Fruit fly (Drosophila melanogaster): Measurements from ENCODE around the gene wcy.

DNA sequence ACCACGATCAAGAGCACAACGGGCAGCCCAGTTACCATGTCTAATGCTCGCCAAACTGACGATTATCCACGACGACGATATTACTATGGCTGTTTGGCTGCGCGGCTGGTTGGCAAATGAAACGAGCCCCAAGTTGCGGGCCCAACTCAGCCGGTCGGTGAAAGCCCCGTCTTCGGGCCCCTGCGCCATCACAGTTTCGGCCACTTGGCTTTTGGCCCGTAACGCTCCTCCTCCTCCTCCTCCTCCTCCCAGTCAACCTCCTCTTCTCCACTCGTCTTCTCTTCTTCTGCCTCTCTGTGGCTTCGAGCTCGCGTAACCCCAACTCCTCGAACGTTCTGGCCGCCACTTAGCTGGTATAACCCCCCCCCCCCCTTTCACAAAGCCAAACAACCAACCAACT, 9.9 kb upstream of the wcy start, which contains the start of gene CG8945:
- TF ChIP-seq CTCF (optimal IDR thresholded peaks at IDR 0.05) (no peak), CG8478 (optimal IDR thresholded peaks at IDR 0.05) (no peak)

Measured in S2 (cell line).